Worm (Caenorhabditis elegans) whole organism, L4/young adult: Measurements from ENCODE around the gene Y57E12AL.1.

ENCODE experiments used
- W03F9.2 ChIP-seq: fragments of 150-350 bp; optimal IDR thresholded peaks from 2 replicates; lab custom pipeline; 2014; ENCODE audit warnings: missing biosample characterization, missing genetic modification characterization
- him-1 ChIP-seq: sonication (generic microtip); optimal IDR thresholded peaks from 2 replicates; lab custom pipeline; 2016; ENCODE audit warnings: missing genotype, missing genetic modification reagents, missing genetic modification characterization, missing compliant biosample characterization

ce11 chrV:7065226-7065625 lies 4.9 kb downstream of the Y57E12AL.1 start, which contains the start of gene Y57E12AR.1:
- no peak for TF ChIP-seq W03F9.2
- no peak for TF ChIP-seq him-1 (tag; lab: Kevin White, UChicago)
